Worm (Caenorhabditis elegans): Measurements from ENCODE around the gene acds-10.
"Not testable (repeated sequence)": the region's sequence is repeated elsewhere in the genome, so short reads cannot be mapped to it uniquely, and the experiment has no call there.

ce11 chrV:5776941-5777340, 29.3 kb downstream of the acds-10 start, which contains the start of gene F44E7.4:
- not testable (repeated sequence) for TF ChIP-seq him-1, W03F9.2, dao-5 (tag; optimal IDR thresholded peaks at IDR 0.05)

Measured in whole organism, L4/young adult.